Worm (Caenorhabditis elegans) whole organism, mixed stage, embryonic: Measurements from ENCODE around the gene jbts-14.

Experiments used
- elt-1 ChIP-seq: sonication (generic microtip); optimal IDR thresholded peaks from 2 replicates; lab custom pipeline; 2017; ENCODE audit warnings: missing genetic modification characterization, mild to moderate bottlenecking, missing compliant biosample characterization, antibody characterized with exemption, moderate library complexity, borderline replicate concordance; ENCODE audit not compliant: insufficient read depth
- lsy-2 ChIP-seq: fragments of 150-350 bp; optimal IDR thresholded peaks from 2 replicates; lab custom pipeline; 2014; ENCODE audit warnings: missing biosample characterization, missing genetic modification characterization
- nhr-12 ChIP-seq: fragments of 150-350 bp; optimal IDR thresholded peaks from 2 replicates; lab custom pipeline; 2014; ENCODE audit warnings: missing biosample characterization, missing genetic modification characterization
- unc-62 ChIP-seq: fragments of 150-350 bp; optimal IDR thresholded peaks from 2 replicates; lab custom pipeline; 2014; ENCODE audit warnings: missing biosample characterization, missing genetic modification reagents, missing genetic modification characterization
- ztf-11 ChIP-seq: fragments of 150-350 bp; optimal IDR thresholded peaks from 2 replicates; lab custom pipeline; 2014; ENCODE audit warnings: missing biosample characterization, missing genetic modification characterization

DNA sequence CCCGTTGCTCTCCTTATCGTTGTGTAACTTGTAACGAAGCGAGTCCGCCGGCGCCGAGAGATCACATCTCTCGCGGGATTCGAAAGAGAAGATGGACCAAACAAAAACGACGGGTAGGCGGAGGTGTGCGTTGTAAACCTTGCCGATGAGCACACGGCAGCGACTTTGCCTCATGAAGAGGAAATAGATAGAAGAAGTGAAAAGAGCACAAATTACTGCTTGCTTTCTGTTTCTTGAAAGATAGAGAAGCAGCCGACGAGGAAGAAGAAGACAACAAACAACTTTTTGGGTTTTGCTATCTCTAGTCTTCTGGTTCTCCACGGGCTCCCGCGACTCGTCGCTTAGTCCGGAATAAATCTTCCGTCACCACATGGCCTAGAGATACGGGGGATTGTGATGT is 19.7 kb downstream of the jbts-14 start:
- TF ChIP-seq ztf-11 (tag; lab: Kevin White, UChicago) (no peak), unc-62 (GFP tag; lab: Kevin White, UChicago) (peak; percentile 64), nhr-12 (tag; lab: Kevin White, UChicago) (no peak), elt-1 (tag; lab: Kevin White, UChicago) (no peak), lsy-2 (no peak)
